Worm (Caenorhabditis elegans) whole organism, mixed stage, embryonic: Measurements from ENCODE around the gene C54D10.4.
"Not testable (repeated sequence)": the region's sequence is repeated elsewhere in the genome, so short reads cannot be mapped to it uniquely, and the experiment has no call there.

Source experiments
- cnd-1 ChIP-seq: fragments of 200-800 bp; sonication (Bioruptor generic); optimal IDR thresholded peaks from 2 replicates; lab custom pipeline; 2018; ENCODE audit warnings: mild to moderate bottlenecking, missing genetic modification characterization, missing compliant biosample characterization
- lin-13 ChIP-seq: fragments of 150-350 bp; optimal IDR thresholded peaks from 2 replicates; lab custom pipeline; 2014; ENCODE audit warnings: missing biosample characterization, missing genetic modification characterization
- lsy-2 ChIP-seq: fragments of 150-350 bp; optimal IDR thresholded peaks from 2 replicates; lab custom pipeline; 2014; ENCODE audit warnings: missing biosample characterization, missing genetic modification characterization
- mep-1 ChIP-seq: fragments of 150-350 bp; optimal IDR thresholded peaks from 2 replicates; lab custom pipeline; 2017; ENCODE audit warnings: missing biosample characterization, missing genetic modification reagents, missing genetic modification characterization, inconsistent platforms
- pha-4 ChIP-seq: fragments of 150-350 bp; optimal IDR thresholded peaks from 2 replicates; lab custom pipeline; 2018; ENCODE audit warnings: missing biosample characterization, missing genetic modification reagents, missing genetic modification characterization
- snpc-4 ChIP-seq: fragments of 150-350 bp; optimal IDR thresholded peaks from 2 replicates; lab custom pipeline; 2014; ENCODE audit warnings: missing biosample characterization, missing genetic modification characterization
- unc-62 ChIP-seq: fragments of 150-350 bp; optimal IDR thresholded peaks from 2 replicates; lab custom pipeline; 2014; ENCODE audit warnings: missing biosample characterization, missing genetic modification reagents, missing genetic modification characterization

- not testable (repeated sequence) for TF ChIP-seq lsy-2; pha-4 (tag; lab: Kevin White, UChicago); cnd-1 (tag; lab: Kevin White, UChicago); snpc-4; unc-62 (GFP tag; lab: Kevin White, UChicago); mep-1 (tag; lab: Kevin White, UChicago); lin-13 (tag; lab: Kevin White, UChicago)
Measured at ce11 chrV:12374252-12374651, 46.5 kb downstream of the C54D10.4 start, which contains the start of gene F23H12.10.
